Worm (Caenorhabditis elegans): Measurements from ENCODE around the gene fbxb-35.

fbxb-35 gene

DNA sequence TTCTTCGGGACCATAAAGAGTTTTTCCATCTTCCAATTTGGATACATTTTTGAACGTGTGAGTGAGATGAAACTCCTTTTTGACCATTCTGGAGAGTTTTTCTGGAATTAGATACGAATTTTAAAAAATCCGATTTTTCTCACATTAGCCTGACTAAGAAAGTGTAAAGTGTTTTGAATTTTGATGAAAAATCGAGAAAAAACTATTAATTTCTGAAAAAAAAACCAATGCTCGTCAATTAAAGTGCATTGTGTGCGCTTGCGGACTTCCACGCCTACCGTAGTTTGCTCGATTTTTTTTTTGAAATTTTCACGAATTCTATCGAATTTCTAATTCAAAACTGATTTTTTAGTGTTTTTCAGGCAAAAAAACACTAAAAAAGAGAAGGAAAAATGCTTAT is 22.8 kb upstream of the fbxb-35 start, which contains the start of gene bath-1:
Gene bath-1 (minus strand): TSS at position 101 of the 400 bp plus-strand sequence.
- TF ChIP-seq sem-4 (tag; optimal IDR thresholded peaks at IDR 0.05) (no peak), mbf-1 (tag; optimal IDR thresholded peaks at IDR 0.05) (no peak), nhr-25 (tag; optimal IDR thresholded peaks at IDR 0.05) (no peak), F13H6.1 (tag; optimal IDR thresholded peaks at IDR 0.05) (no peak), blmp-1 (tag; optimal IDR thresholded peaks at IDR 0.05; ENCODE audit: insufficient read depth) (no peak), dmd-4 (tag; optimal IDR thresholded peaks at IDR 0.05) (no peak), mdl-1 (tag; optimal IDR thresholded peaks at IDR 0.05) (no peak), nhr-129 (tag; optimal IDR thresholded peaks at IDR 0.05) (no peak), peb-1 (tag; optimal IDR thresholded peaks at IDR 0.05) (no peak), lin-11 (tag; optimal IDR thresholded peaks at IDR 0.05) (no peak), ceh-82 (tag; optimal IDR thresholded peaks at IDR 0.05) (no peak), nhr-10 (tag; optimal IDR thresholded peaks at IDR 0.05) (no peak), snpc-4 (tag; optimal IDR thresholded peaks at IDR 0.05) (no peak), unc-62 (GFP tag; optimal IDR thresholded peaks at IDR 0.05) (no peak), crh-2 (tag; optimal IDR thresholded peaks at IDR 0.05) (no peak), sma-3 (GFP tag; optimal IDR thresholded peaks at IDR 0.05) (no peak), nhr-6 (tag; optimal IDR thresholded peaks at IDR 0.05) (no peak), nhr-77 (tag; optimal IDR thresholded peaks at IDR 0.05) (no peak), lin-39 (tag; optimal IDR thresholded peaks at IDR 0.05) (no peak), ZK546.5 (tag; optimal IDR thresholded peaks at IDR 0.05) (no peak)

DNA sequence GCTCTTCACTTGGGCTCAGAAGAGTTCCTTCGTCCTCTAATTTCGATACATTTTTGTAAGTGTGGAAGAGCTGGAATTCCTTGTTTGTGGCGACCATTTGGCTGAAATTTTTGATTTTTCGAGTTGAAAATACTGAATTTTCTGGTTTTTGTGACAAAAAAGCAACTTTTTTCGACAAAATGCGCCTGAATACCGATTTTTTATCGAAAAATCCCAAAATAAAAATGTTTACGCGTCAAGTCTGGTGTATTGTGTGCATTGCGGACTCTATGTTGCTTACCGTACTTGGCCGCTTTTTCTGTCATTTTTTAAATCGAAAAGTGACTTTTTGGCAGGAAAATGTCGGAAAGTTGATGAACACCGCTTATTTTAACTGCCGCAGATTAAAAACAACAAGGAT is 21.1 kb upstream of the fbxb-35 start, which contains the start of gene bath-3:
Gene bath-3 (minus strand): TSS at position 101 of the 400 bp plus-strand sequence.
- TF ChIP-seq unc-62 (GFP tag; optimal IDR thresholded peaks at IDR 0.05) (no peak), crh-2 (tag; optimal IDR thresholded peaks at IDR 0.05) (no peak), nhr-11 (tag; optimal IDR thresholded peaks at IDR 0.05) (no peak), ceh-82 (tag; optimal IDR thresholded peaks at IDR 0.05) (no peak), peb-1 (tag; optimal IDR thresholded peaks at IDR 0.05) (no peak), R02D3.7 (tag; optimal IDR thresholded peaks at IDR 0.05) (no peak), mdl-1 (tag; optimal IDR thresholded peaks at IDR 0.05) (no peak), snpc-4 (tag; optimal IDR thresholded peaks at IDR 0.05) (no peak), lin-39 (tag; optimal IDR thresholded peaks at IDR 0.05) (no peak), nhr-6 (tag; optimal IDR thresholded peaks at IDR 0.05) (no peak), nhr-237 (tag; optimal IDR thresholded peaks at IDR 0.05) (no peak), nhr-12 (tag; optimal IDR thresholded peaks at IDR 0.05) (no peak), lin-11 (tag; optimal IDR thresholded peaks at IDR 0.05) (no peak), ceh-16 (tag; optimal IDR thresholded peaks at IDR 0.05) (no peak), skn-1 (tag; optimal IDR thresholded peaks at IDR 0.05) (no peak)

DNA sequence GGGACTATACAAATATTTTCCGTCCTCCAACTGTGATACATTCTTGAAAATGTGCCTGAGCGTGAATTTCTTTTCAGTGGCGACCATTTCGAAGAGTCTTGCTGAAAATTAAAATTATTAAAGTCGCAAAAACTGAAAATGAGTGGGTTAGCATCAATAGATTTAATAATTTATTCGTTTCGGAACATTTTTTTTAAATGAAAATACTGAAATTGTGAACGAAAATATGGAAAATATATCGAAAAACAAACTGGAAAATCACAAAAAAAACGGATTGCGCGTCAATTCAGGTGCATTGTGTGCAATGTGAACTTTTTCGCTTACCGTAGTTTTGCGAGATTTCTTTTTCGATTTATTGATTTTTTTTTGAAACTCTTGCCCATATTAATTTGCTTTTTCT is 19.6 kb upstream of the fbxb-35 start, which contains the start of gene bath-5:
Gene bath-5 (minus strand): TSS at position 101 of the 400 bp plus-strand sequence.
- TF ChIP-seq mab-5 (tag; optimal IDR thresholded peaks at IDR 0.05) = no peak
- TF ChIP-seq ceh-16 (tag; optimal IDR thresholded peaks at IDR 0.05) = no peak
- no peak for TF ChIP-seq gmeb-1 (tag; optimal IDR thresholded peaks at IDR 0.05)
- TF ChIP-seq nhr-21 (tag; optimal IDR thresholded peaks at IDR 0.05) = no peak
- TF ChIP-seq ZK546.5 (tag; optimal IDR thresholded peaks at IDR 0.05) = no peak
- TF ChIP-seq nhr-129 (tag; optimal IDR thresholded peaks at IDR 0.05) = no peak

DNA sequence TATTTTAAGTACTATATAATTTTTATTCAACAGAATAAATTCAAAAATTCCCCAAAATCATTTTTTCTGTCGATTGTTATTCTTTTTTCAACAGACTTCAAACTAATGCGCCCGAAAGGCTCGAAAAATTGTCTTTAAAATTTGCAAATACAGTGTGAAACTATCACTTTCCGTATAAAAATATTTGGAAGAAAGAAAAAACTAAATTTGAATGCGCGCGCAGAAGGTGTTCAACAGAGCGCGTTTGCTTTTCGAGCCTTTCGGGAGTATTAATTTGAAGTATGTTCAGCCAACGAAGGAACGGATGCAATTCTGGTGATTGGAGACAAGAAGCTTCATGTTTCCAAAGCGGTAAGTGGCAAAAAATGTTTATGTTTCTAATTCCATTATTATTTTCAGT is 19.2 kb upstream of the fbxb-35 start, which contains the start of gene btb-4:
Gene btb-4 (plus strand): TSS at position 35 of the 400 bp plus-strand sequence.
- TF ChIP-seq gmeb-1 (tag; optimal IDR thresholded peaks at IDR 0.05) = peak; percentile 78
- peak; percentile 4 for TF ChIP-seq unc-55 (GFP tag; optimal IDR thresholded peaks at IDR 0.05)

DNA sequence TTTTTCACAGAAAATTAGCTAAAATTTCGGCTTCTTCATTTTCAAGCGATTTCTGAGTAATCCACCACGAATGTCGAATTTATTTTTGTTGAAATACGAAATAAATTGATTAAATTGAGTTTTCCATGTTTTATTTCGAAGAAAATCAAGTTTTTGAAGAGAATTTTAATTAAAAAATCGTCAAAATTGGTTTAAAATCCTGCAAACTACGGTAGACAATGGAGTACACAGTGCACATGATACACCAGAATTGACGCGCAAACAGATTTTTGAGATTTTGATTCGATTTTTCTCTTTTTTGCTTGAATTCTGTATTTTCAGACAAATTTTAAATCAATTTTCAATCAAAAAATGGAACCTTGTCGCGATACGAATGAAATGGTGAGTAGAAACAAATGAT is 18.2 kb upstream of the fbxb-35 start, which contains the start of gene F59H6.14:
Gene F59H6.14 (plus strand): TSS at position 301 of the 400 bp plus-strand sequence.
- TF ChIP-seq gmeb-1 (tag; optimal IDR thresholded peaks at IDR 0.05) (no peak), ama-1 (optimal IDR thresholded peaks at IDR 0.05) (no peak), mbf-1 (tag; optimal IDR thresholded peaks at IDR 0.05) (no peak), zag-1 (tag; optimal IDR thresholded peaks at IDR 0.05) (no peak), ztf-1 (GFP tag; conservative IDR thresholded peaks at IDR 0.05) (no peak), nhr-11 (tag; optimal IDR thresholded peaks at IDR 0.05) (no peak), egl-27 (tag; optimal IDR thresholded peaks at IDR 0.05) (no peak), lin-11 (tag; optimal IDR thresholded peaks at IDR 0.05) (no peak), ZK546.5 (tag; optimal IDR thresholded peaks at IDR 0.05) (no peak), lsy-2 (tag; optimal IDR thresholded peaks at IDR 0.05) (no peak), blmp-1 (tag; optimal IDR thresholded peaks at IDR 0.05; ENCODE audit: insufficient read depth) (no peak), nhr-12 (tag; optimal IDR thresholded peaks at IDR 0.05) (no peak), mdl-1 (tag; optimal IDR thresholded peaks at IDR 0.05) (no peak), nhr-21 (tag; optimal IDR thresholded peaks at IDR 0.05) (no peak), sma-9 (GFP tag; optimal IDR thresholded peaks at IDR 0.05) (no peak), sma-9 (tag; optimal IDR thresholded peaks at IDR 0.05) (no peak), F13H6.1 (tag; optimal IDR thresholded peaks at IDR 0.05) (no peak)
